Fruit fly (Drosophila melanogaster) whole organism, larva: ENCODE results near the gene glo.
A peak's percentile ranks its signal among the peaks of the same experiment; 100 is the strongest.

Experiments
- noc ChIP-seq: fragments of 200-800 bp; sonication (Bioruptor generic); optimal IDR thresholded peaks from 3 replicates; lab custom pipeline; 2019; ENCODE audit warnings: missing biosample characterization, mild to moderate bottlenecking, missing genetic modification characterization, moderate library complexity

glo gene

DNA sequence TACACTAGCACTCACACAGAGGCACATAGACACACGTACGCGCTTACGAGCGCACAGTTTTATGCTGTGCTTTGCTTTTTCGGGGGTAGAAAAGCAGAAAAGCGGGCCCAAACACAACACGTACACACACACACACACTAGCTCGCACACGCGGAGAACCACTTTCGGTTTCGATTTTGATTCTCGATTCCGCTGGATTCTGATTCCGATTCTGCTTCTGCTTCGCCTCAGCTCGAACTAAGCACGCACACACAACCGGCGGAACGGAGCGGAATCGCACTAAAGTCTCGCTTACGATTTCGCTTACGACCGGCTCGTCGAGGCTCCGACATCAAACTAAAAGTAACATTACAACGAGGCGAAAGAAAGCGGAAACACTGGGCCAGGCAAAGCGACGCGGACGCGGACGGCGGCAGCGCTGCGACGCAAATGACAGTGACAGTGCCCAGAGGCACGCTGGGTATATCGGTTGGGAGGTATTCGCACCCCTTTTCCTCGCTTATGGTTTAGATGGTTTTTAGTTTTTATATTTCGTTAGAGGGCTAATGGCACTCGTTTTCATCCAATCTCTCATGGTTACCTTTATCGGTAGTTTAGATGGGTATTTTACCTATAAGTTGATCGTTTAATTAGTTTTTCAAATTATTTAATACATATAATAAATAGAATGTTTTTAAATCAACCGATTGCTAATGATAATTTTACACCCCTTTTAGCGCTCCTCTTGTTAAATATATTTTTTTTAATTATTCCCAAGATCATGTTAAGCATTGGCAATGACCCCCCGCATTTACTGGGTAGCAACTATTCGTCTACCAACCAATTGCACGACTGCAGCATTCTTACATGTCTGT is 41.0 kb downstream of the glo start:
- TF ChIP-seq noc (tag; lab: Kevin White, UChicago): no peak

DNA sequence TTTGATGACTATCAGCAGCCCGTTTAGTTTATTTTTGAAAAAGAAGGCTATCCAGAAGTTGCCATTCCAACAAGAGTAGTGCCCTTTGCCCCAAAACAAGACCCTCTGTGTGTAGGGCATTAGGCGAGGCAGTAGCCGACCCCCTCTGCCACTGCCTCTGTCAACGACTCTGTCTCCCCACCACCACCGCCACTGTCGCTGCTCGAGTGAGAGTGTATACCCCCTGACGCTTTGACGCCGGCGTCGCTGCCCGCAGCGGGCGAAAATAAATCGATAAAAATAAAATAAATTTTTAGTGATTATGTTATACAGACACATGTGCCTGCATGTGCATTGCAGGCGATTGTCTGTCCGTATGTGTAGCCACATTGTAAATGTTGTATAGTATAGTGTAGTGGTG is 42.2 kb downstream of the glo start:
- no peak for TF ChIP-seq noc (tag; lab: Kevin White, UChicago)

DNA sequence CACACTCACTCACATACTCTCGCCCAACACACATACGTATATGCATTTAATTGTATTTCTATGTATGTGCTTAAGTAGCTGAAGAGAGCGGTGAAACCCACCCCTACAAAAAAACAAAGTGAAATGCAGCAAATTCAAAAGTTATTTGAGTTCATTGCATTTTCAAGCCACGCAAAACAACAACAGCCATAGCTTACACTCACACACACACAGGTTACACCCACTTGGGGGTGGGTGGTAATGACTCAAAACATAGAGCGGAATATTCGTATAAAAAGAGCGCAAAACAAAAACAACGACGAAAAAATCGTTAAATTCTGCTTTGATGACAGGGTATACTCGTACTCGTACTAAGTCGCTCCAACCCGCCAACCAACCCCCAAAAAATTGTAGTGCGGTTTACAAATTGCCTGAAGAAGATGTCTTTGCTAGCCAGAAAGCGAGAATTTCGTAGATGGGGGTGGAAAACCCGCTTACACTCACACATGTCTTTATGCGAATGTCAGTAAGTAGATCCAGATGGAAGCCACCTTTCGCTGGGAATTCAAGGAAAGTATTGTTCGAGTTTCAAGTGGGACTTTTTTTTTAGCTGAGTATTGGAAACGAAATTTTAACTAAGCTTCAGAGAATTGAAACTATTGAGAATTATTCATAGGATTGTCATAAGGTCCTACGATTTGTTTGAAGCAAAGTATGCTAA is 43.0 kb downstream of the glo start:
- no peak for TF ChIP-seq noc (tag; lab: Kevin White, UChicago)

DNA sequence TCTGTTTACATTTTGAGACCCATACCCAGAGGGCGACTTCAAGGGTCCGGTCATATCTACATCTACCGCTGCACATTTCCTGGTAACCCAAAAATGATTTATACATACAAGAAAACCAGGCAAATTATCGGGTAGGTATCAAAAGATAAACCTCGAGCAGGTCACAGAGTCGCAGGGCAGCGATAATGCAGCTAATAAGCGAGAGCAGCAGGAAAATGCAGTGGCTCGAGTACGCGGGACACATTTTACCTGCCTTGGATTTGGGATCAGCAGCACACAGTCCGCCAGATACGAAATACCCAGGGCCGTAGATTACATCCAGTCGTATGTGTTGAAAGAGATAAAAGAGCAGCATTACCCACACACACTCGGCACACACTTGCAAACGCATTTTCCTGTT is 44.0 kb downstream of the glo start:
- TF ChIP-seq noc (tag; lab: Kevin White, UChicago): no peak

DNA sequence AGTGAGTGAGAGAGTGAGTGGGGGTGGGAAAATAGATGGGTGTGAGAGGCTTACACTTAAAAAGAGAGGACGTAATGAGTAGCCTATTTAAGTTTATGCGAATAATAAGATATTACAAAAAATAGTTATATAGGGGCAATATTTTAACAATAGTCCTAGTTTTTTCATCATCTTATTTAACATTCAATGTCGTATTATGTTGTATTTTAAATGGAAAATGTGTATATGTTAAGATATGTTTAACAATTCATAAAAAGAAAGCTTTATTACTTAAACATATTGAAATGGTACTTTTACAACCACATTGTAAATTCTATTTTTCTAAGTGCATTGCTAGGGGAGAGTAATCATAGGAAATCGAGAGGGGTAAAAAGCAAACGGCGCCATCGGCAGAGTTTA is 45.2 kb downstream of the glo start:
- peak; percentile 7 for TF ChIP-seq noc (tag; lab: Kevin White, UChicago)

DNA sequence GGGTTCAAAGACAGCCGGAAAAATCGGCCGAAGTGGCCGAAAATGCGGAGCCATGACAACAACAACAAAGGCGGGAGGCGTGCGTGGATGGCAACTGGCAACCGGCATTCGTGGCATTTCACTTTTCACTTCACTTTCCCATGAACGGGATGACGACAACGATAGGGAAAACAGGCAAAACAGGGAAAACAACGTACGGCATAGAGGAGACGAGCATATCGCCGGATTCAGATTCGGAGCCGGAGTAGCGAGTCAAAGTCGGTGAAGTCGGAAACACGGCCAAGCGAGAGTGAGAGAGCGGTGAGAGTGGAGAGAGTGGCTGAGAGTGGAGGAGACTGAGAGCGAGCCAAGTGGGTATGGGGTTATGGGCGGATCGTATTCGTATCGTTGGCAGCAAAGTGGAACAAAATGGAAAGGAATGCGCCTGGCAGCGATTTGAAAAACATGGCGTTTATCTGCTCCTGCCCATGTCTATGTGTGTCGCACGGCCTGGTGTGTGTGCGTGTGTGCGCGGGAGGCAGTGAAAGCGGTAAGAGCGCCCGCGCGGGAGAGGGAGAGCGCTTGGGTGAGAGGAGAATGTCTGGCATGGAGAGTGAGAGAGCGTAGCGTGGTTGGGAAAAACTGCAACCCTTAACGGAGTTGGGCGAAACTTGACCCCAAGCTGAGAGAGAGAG is 45.8 kb downstream of the glo start:
- TF ChIP-seq noc (tag; lab: Kevin White, UChicago): no peak

DNA sequence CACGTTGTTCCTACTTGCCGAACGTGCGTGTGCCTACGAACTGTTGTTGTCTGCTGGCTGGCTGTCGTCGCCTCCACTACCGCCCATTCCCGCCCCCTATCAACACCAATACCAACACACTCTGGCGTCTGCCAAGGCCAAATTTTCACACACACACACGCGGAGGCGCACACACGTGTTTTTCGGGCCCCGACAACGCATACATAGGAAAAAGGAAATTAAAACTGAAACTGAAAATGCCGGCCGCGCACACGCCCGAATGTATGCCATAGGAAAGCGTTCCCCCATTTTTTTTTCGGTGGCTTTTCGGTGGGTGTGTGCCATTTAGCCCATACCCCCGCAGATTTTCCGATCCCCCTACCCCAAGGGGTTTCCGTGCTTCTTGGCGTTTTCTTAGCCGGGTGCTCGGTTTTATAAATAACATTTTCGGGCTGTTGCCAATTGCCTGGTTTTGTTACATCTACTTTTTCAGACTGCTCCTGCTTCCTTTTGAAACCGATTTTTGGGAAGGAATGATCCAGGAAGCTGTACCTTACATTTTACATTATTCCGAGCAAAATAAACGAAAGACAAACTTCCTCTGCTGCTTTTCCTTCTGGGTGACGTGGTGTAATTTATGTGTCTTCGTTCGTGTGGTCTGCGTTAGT is 46.9 kb downstream of the glo start:
- TF ChIP-seq noc (tag; lab: Kevin White, UChicago): no peak

DNA sequence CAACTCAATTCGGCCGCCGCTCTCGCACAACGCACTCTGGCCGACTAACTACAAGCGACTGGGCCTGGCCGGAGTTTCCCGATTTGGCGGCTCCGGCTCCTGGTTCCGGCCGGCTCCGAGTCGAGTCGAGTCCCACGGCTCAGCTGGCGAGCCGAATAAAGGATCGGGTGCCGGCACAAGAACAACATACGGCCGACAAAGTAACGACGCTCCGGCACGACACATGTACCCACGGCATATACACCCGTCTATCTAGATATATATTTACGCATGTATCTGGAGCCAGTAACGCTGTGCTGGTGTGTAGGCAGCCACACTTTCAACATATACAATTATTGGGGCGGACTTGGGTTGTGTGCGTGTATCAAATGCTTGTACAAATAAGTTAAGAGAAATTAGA is 47.7 kb downstream of the glo start:
- no peak for TF ChIP-seq noc (tag; lab: Kevin White, UChicago)

DNA sequence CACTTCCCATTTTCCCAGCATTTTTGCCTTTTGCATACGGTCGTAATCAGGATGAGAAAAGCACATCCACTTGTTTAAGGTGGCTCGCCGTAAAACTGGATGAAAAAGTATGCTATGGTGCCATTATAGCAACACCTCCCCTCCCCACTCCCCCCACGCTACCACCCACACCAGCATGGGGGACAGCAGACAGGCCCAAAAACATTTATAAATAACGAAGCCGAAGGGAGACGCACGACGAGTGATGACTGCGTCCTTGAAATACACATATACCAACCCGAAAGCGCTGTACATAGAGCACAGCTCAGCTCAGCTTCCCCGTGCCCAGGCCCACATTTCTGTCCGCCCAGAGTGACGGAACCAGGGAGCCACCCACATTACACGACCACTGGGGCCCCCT is 48.5 kb downstream of the glo start:
- no peak for TF ChIP-seq noc (tag; lab: Kevin White, UChicago)
